Worm (Caenorhabditis elegans) whole organism, mixed stage, embryonic: ENCODE results near the gene rod-1.

Experiments used
- M03D4.4 ChIP-seq: sonication (generic microtip); optimal IDR thresholded peaks from 2 replicates; lab custom pipeline; 2017; ENCODE audit warnings: mild to moderate bottlenecking, missing genetic modification characterization, missing compliant biosample characterization
- blmp-1 ChIP-seq: fragments of 150-350 bp; optimal IDR thresholded peaks from 2 replicates; lab custom pipeline; 2014; ENCODE audit warnings: missing biosample characterization, missing genetic modification characterization
- ceh-39 ChIP-seq: fragments of 150-350 bp; optimal IDR thresholded peaks from 2 replicates; lab custom pipeline; 2014; ENCODE audit warnings: missing biosample characterization, missing genetic modification characterization
- ces-1 ChIP-seq: fragments of 150-350 bp; optimal IDR thresholded peaks from 2 replicates; lab custom pipeline; 2014; ENCODE audit warnings: missing biosample characterization, missing genetic modification reagents, missing genetic modification characterization
- cnd-1 ChIP-seq: fragments of 200-800 bp; sonication (Bioruptor generic); optimal IDR thresholded peaks from 2 replicates; lab custom pipeline; 2018; ENCODE audit warnings: mild to moderate bottlenecking, missing genetic modification characterization, missing compliant biosample characterization
- drap-1 ChIP-seq: fragments of 200-800 bp; sonication (Bioruptor generic); optimal IDR thresholded peaks from 3 replicates; lab custom pipeline; 2018; ENCODE audit warnings: mild to moderate bottlenecking, missing genetic modification characterization, missing compliant biosample characterization
- elt-1 ChIP-seq: sonication (generic microtip); optimal IDR thresholded peaks from 2 replicates; lab custom pipeline; 2017; ENCODE audit warnings: missing genetic modification characterization, mild to moderate bottlenecking, missing compliant biosample characterization, antibody characterized with exemption, moderate library complexity, borderline replicate concordance; ENCODE audit not compliant: insufficient read depth
- elt-3 ChIP-seq: fragments of 150-350 bp; optimal IDR thresholded peaks from 2 replicates; lab custom pipeline; 2014; ENCODE audit warnings: missing biosample characterization, missing genetic modification characterization
- ham-2 ChIP-seq: fragments of 200-800 bp; sonication (Bioruptor generic); optimal IDR thresholded peaks from 2 replicates; lab custom pipeline; 2018; ENCODE audit warnings: mild to moderate bottlenecking, missing genetic modification characterization, missing compliant biosample characterization
- lin-13 ChIP-seq: fragments of 150-350 bp; optimal IDR thresholded peaks from 2 replicates; lab custom pipeline; 2014; ENCODE audit warnings: missing biosample characterization, missing genetic modification characterization
- lin-32 ChIP-seq: fragments of 200-800 bp; sonication (Bioruptor generic); optimal IDR thresholded peaks from 2 replicates; lab custom pipeline; 2018; ENCODE audit warnings: mild to moderate bottlenecking, missing genetic modification characterization, missing compliant biosample characterization
- lsy-2 ChIP-seq: fragments of 150-350 bp; optimal IDR thresholded peaks from 2 replicates; lab custom pipeline; 2014; ENCODE audit warnings: missing biosample characterization, missing genetic modification characterization
- mab-5 ChIP-seq: fragments of 150-350 bp; optimal IDR thresholded peaks from 2 replicates; lab custom pipeline; 2014; ENCODE audit warnings: missing biosample characterization, missing genetic modification characterization
- mep-1 ChIP-seq: fragments of 150-350 bp; optimal IDR thresholded peaks from 2 replicates; lab custom pipeline; 2017; ENCODE audit warnings: missing biosample characterization, missing genetic modification reagents, missing genetic modification characterization, inconsistent platforms
- mls-2 ChIP-seq: sonication (generic microtip); optimal IDR thresholded peaks from 2 replicates; lab custom pipeline; 2016; ENCODE audit warnings: mild to moderate bottlenecking, missing genetic modification characterization, moderate library complexity, missing compliant biosample characterization
- nhr-12 ChIP-seq: fragments of 150-350 bp; optimal IDR thresholded peaks from 2 replicates; lab custom pipeline; 2014; ENCODE audit warnings: missing biosample characterization, missing genetic modification characterization
- nhr-2 ChIP-seq: fragments of 150-350 bp; optimal IDR thresholded peaks from 2 replicates; lab custom pipeline; 2014; ENCODE audit warnings: missing biosample characterization, missing genetic modification characterization
- nhr-237 ChIP-seq: fragments of 150-350 bp; optimal IDR thresholded peaks from 2 replicates; lab custom pipeline; 2014; ENCODE audit warnings: missing biosample characterization, missing genetic modification characterization
- nhr-28 ChIP-seq: fragments of 150-350 bp; optimal IDR thresholded peaks from 2 replicates; lab custom pipeline; 2014; ENCODE audit warnings: missing biosample characterization, missing genetic modification characterization
- pha-4 ChIP-seq: fragments of 150-350 bp; optimal IDR thresholded peaks from 2 replicates; lab custom pipeline; 2018; ENCODE audit warnings: missing biosample characterization, missing genetic modification reagents, missing genetic modification characterization
- sem-2 ChIP-seq: fragments of 200-800 bp; sonication (Bioruptor generic); optimal IDR thresholded peaks from 2 replicates; lab custom pipeline; 2018; ENCODE audit warnings: mild to moderate bottlenecking, missing genetic modification characterization, missing compliant biosample characterization
- snpc-4 ChIP-seq: fragments of 150-350 bp; optimal IDR thresholded peaks from 2 replicates; lab custom pipeline; 2014; ENCODE audit warnings: missing biosample characterization, missing genetic modification characterization
- sptf-1 ChIP-seq: sonication (generic microtip); optimal IDR thresholded peaks from 2 replicates; lab custom pipeline; 2017; ENCODE audit warnings: mild to moderate bottlenecking, missing genetic modification characterization, moderate library complexity, missing compliant biosample characterization
- tbx-8 ChIP-seq: fragments of 200-800 bp; sonication (Bioruptor generic); optimal IDR thresholded peaks from 2 replicates; lab custom pipeline; 2018; ENCODE audit warnings: mild to moderate bottlenecking, missing genetic modification characterization, moderate library complexity, missing compliant biosample characterization
- unc-120 ChIP-seq: sonication (generic microtip); optimal IDR thresholded peaks from 2 replicates; lab custom pipeline; 2017; ENCODE audit warnings: missing genetic modification characterization, missing compliant biosample characterization; ENCODE audit not compliant: poor library complexity, severe bottlenecking
- unc-39 ChIP-seq: fragments of 150-350 bp; optimal IDR thresholded peaks from 2 replicates; lab custom pipeline; 2014; ENCODE audit warnings: missing biosample characterization, missing genetic modification characterization
- unc-62 ChIP-seq: fragments of 150-350 bp; optimal IDR thresholded peaks from 2 replicates; lab custom pipeline; 2014; ENCODE audit warnings: missing biosample characterization, missing genetic modification reagents, missing genetic modification characterization
- zip-8 ChIP-seq: fragments of 150-350 bp; optimal IDR thresholded peaks from 2 replicates; lab custom pipeline; 2014; ENCODE audit warnings: missing biosample characterization, missing genetic modification characterization
- ztf-11 ChIP-seq: fragments of 150-350 bp; optimal IDR thresholded peaks from 2 replicates; lab custom pipeline; 2014; ENCODE audit warnings: missing biosample characterization, missing genetic modification characterization

rod-1 gene

DNA sequence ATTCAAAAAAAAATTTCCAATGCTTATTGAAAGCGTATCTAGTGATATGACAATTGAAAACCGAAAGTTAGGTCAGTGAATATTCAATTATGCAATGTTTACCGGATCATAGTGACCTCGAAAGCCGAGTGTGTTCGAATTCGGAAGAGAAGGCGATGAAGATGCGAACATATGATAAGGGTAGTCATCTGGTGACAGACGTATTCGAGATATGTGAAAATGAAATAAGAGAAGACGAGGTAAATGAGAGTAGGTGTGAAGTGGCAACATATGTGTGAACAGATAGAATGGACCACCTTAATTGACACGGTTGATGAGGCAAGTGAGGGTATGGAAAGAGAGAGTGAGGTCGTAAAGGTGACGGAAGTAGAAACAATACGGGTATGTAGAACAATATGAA lies 23.4 kb upstream of the rod-1 start:
- TF ChIP-seq ham-2 (peak; percentile 53), nhr-2 (tag; lab: Kevin White, UChicago) (peak; percentile 80), lin-32 (GFP tag; lab: Kevin White, UChicago) (peak; percentile 34), drap-1 (GFP tag; lab: Kevin White, UChicago) (no peak), blmp-1 (tag; lab: Kevin White, UChicago) (peak; percentile 71), unc-120 (tag; lab: Kevin White, UChicago) (no peak), elt-1 (peak; percentile 67), unc-39 (no peak), M03D4.4 (no peak)

DNA sequence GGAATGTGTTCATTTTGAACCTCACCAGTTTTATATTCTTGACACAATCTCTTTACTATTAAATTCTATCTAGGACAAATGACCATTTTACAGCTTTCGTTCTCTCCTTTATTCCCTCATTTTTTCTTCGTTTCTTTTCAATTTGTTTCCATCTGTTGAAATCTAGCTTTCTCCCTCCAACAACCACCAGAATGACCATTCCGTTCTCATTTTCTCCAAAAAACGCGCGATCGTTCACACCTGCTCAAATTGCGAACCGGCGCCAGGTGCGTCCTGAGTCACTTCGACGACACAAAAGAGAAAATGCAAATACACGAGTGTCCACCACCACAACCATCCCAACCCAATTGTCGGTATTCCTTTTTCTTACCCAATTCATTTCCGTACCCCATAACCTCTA lies 22.0 kb upstream of the rod-1 start, which contains the start of gene F13B6.1:
Gene F13B6.1, plus strand, starts transcription at position 301 of the 400 bp plus-strand sequence.
- TF ChIP-seq snpc-4 (tag; lab: Kevin White, UChicago) (no peak), sem-2 (GFP tag; lab: Kevin White, UChicago) (no peak), ham-2 (no peak), unc-62 (no peak), nhr-12 (no peak), drap-1 (GFP tag; lab: Kevin White, UChicago) (no peak), ces-1 (GFP tag; lab: Kevin White, UChicago) (no peak), lin-32 (GFP tag; lab: Kevin White, UChicago) (no peak), sptf-1 (no peak), nhr-237 (tag; lab: Kevin White, UChicago) (no peak), unc-120 (tag; lab: Kevin White, UChicago) (no peak), zip-8 (tag; lab: Kevin White, UChicago) (no peak), mls-2 (tag; lab: Kevin White, UChicago) (no peak), ztf-11 (no peak)

DNA sequence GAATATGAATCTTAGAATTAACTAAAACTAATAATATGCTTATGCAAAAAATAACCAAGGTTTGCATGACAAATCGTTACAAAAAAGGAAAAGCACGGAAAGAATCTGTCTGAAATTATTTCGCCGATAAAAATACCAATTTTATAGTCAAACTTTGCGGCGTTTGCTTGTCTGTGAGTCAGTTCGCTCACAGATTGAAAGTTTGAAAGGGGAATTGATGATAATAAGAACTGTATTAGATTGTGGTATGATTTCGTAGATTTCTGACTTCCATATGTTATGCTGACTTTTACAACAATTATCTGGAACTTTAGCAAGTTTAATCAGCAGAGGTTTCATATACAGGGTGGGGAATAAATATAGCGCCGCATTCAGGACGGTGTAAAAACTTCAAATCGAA lies 18.0 kb upstream of the rod-1 start, which contains the start of gene F13B6.2:
Gene F13B6.2, minus strand, starts transcription at position 101 of the 400 bp plus-strand sequence.
- TF ChIP-seq lin-13 (tag; lab: Kevin White, UChicago) (no peak), sem-2 (GFP tag; lab: Kevin White, UChicago) (no peak), nhr-237 (tag; lab: Kevin White, UChicago) (no peak), ceh-39 (no peak), mab-5 (tag; lab: Kevin White, UChicago) (no peak), nhr-28 (tag; lab: Kevin White, UChicago) (no peak), blmp-1 (tag; lab: Kevin White, UChicago) (no peak), lsy-2 (no peak), unc-62 (no peak), ztf-11 (no peak)

DNA sequence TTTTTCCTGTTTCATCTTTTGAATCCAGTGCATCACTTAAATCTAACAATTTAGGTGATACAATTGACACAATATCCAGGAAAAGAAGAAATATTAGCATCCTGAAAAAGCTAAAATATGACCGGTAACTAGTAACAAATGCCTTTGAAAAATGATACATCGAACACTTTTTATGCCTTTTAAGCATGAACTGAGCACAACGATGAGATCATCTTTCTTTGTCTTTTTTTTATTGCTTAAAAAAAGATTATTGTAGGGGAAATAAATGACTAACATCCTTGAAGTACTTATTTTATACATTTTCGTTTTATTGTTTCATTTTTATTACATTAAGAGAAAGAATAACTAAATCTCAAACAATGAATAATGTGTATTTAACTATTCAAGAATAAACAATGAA lies 12.4 kb upstream of the rod-1 start, which contains the start of gene F13B6.3:
Gene F13B6.3, minus strand, starts transcription at position 101 of the 400 bp plus-strand sequence.
- TF ChIP-seq elt-3 (tag; lab: Kevin White, UChicago) (no peak), sptf-1 (no peak), ces-1 (GFP tag; lab: Kevin White, UChicago) (no peak), lin-32 (GFP tag; lab: Kevin White, UChicago) (no peak)

DNA sequence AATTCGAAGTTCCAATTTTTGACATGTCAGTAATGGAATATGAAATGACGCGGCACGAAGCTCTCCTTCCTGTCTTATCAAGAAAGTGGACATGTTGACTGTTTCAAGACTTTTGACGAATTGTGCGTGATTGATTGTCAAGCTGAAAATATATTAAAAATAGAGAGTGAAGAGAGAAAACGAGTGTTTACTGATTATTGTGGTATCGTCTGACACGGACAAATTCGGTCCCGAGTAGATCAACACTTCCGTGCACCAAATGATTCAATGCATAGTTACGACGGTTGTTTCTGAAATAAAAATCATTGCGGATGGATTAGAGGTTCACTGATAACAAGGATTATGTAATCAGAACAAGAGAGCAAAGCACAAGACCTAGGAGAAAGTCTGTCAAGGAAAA lies 11.1 kb upstream of the rod-1 start:
- TF ChIP-seq pha-4 (tag; lab: Kevin White, UChicago) (no peak), ceh-39 (no peak), sem-2 (GFP tag; lab: Kevin White, UChicago) (no peak), unc-120 (tag; lab: Kevin White, UChicago) (no peak), nhr-237 (tag; lab: Kevin White, UChicago) (no peak), ham-2 (no peak), ztf-11 (no peak), nhr-28 (tag; lab: Kevin White, UChicago) (no peak), elt-1 (no peak), blmp-1 (tag; lab: Kevin White, UChicago) (no peak), tbx-8 (GFP tag; lab: Kevin White, UChicago) (no peak), mep-1 (tag; lab: Kevin White, UChicago) (no peak), unc-39 (no peak), mls-2 (tag; lab: Kevin White, UChicago) (no peak), mab-5 (tag; lab: Kevin White, UChicago) (no peak), drap-1 (GFP tag; lab: Kevin White, UChicago) (no peak), cnd-1 (tag; lab: Kevin White, UChicago) (no peak), lsy-2 (no peak)
- TF ChIP-seq, all 35 proteins: peak for 0

DNA sequence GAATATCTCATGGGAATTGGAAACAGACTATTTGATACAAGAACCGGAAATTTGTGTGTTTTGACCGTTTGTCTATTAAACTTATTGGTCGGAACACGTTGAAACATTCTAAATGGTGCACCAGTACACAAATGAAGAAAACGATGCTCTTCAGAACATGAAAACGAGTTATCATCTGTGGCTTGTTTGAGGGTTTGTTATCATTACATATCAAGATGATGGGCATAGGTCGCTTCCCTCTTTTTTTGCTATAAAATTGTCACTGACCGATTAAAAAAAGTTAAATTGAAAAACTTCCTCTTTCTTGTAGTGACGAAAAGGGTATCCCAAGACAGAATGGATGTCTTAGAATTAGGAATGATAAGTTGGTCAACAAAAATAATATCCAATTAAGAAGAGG lies 9.6 kb upstream of the rod-1 start:
- TF ChIP-seq M03D4.4, result no peak
- TF ChIP-seq, all 35 proteins: peak for 0
